Fruit fly (Drosophila melanogaster) whole organism, wandering third instar larva: ENCODE measurements around the gene CG7872.
A peak's percentile ranks its signal among the peaks of the same experiment; 100 is the strongest.

Experiments used
- Abd-B ChIP-seq: fragments of >200 bp; optimal IDR thresholded peaks from 2 replicates; lab custom pipeline; 2017; ENCODE audit warnings: missing biosample characterization, missing genetic modification characterization
- CG9705 ChIP-seq: fragments of 200-800 bp; sonication (Bioruptor generic); optimal IDR thresholded peaks from 2 replicates; lab custom pipeline; 2018; ENCODE audit warnings: missing biosample characterization, mild to moderate bottlenecking, missing genetic modification characterization
- Dif ChIP-seq: fragments of 200-275, 200-300 bp; sonication (Bioruptor generic); optimal IDR thresholded peaks from 2 replicates; lab custom pipeline; 2018; ENCODE audit warnings: missing biosample characterization, missing genetic modification characterization; ENCODE audit not compliant: partially characterized antibody
- HLH106 ChIP-seq: fragments of 200-800 bp; optimal IDR thresholded peaks from 3 replicates; lab custom pipeline; 2019; ENCODE audit warnings: missing biosample characterization, mild to moderate bottlenecking, missing genetic modification characterization, moderate library complexity
- Hnf4 ChIP-seq: fragments of 200-800 bp; sonication (Bioruptor generic); optimal IDR thresholded peaks from 2 replicates; lab custom pipeline; 2016; ENCODE audit warnings: missing biosample characterization, mild to moderate bottlenecking, missing genetic modification characterization
- Hr83 ChIP-seq: fragments of 200-300 bp; sonication (Bioruptor generic); optimal IDR thresholded peaks from 2 replicates; lab custom pipeline; 2016; ENCODE audit warnings: missing biosample characterization, mild to moderate bottlenecking, missing genetic modification characterization, moderate library complexity; ENCODE audit not compliant: poor library complexity, severe bottlenecking
- Jra ChIP-seq: sonication (Bioruptor generic); optimal IDR thresholded peaks from 2 replicates; lab custom pipeline; 2016; ENCODE audit warnings: missing biosample characterization, missing genetic modification characterization
- Mio ChIP-seq: sonication (Bioruptor generic); optimal IDR thresholded peaks from 2 replicates; lab custom pipeline; 2016; ENCODE audit warnings: missing biosample characterization, missing genetic modification characterization
- Myc ChIP-seq: fragments of >200 bp; optimal IDR thresholded peaks from 2 replicates; lab custom pipeline; 2017
- OdsH ChIP-seq: fragments of 200-800 bp; sonication (Bioruptor generic); optimal IDR thresholded peaks from 2 replicates; lab custom pipeline; 2016; ENCODE audit warnings: missing biosample characterization, mild to moderate bottlenecking, missing genetic modification characterization
- Sp1 ChIP-seq: fragments of 200-800 bp; sonication (Bioruptor generic); optimal IDR thresholded peaks from 3 replicates; lab custom pipeline; 2019; ENCODE audit warnings: missing biosample characterization, mild to moderate bottlenecking, missing genetic modification characterization, moderate library complexity
- br ChIP-seq: fragments of 200-800 bp; sonication (Bioruptor generic); optimal IDR thresholded peaks from 2 replicates; lab custom pipeline; 2016; ENCODE audit warnings: missing biosample characterization, missing genetic modification characterization
- brk ChIP-seq: fragments of 200-800 bp; sonication (Bioruptor generic); optimal IDR thresholded peaks from 2 replicates; lab custom pipeline; 2016; ENCODE audit warnings: missing biosample characterization, mild to moderate bottlenecking, missing genetic modification characterization
- dl ChIP-seq, 2 experiments: fragments of 175-275, 200-275 bp in 1 of 2; fragments of 200-275 bp in 1 of 2; sonication (Bioruptor generic); optimal IDR thresholded peaks; lab custom pipeline; 2018; ENCODE audit warnings: mild to moderate bottlenecking in 2 of 2, missing biosample characterization in 2 of 2, missing genetic modification characterization in 2 of 2, moderate library complexity in 2 of 2; ENCODE audit not compliant: partially characterized antibody in 2 of 2, insufficient read depth in 1 of 2
- dmrt93B ChIP-seq: fragments of 200-800 bp; sonication (Bioruptor generic); optimal IDR thresholded peaks from 2 replicates; lab custom pipeline; 2018; ENCODE audit warnings: missing biosample characterization, mild to moderate bottlenecking, missing genetic modification characterization
- dsf ChIP-seq: sonication (Bioruptor generic); optimal IDR thresholded peaks from 2 replicates; lab custom pipeline; 2016; ENCODE audit warnings: missing biosample characterization, missing genetic modification characterization, borderline replicate concordance
- foxo ChIP-seq, 2 experiments: fragments of 200-800 bp; sonication (Bioruptor generic); optimal IDR thresholded peaks; 2 replicates in 1 of 2; 3 replicates in 1 of 2; lab custom pipeline; 2016 to 2017; ENCODE audit warnings: missing biosample characterization in 2 of 2, missing genetic modification characterization in 2 of 2
- fru ChIP-seq: fragments of 200-800 bp; sonication (Bioruptor generic); optimal IDR thresholded peaks from 3 replicates; lab custom pipeline; 2016; ENCODE audit warnings: missing biosample characterization, mild to moderate bottlenecking, missing genetic modification characterization
- h ChIP-seq: fragments of 200-800 bp; sonication (Bioruptor generic); optimal IDR thresholded peaks from 3 replicates; lab custom pipeline; 2016; ENCODE audit warnings: missing biosample characterization, mild to moderate bottlenecking, missing genetic modification characterization
- jim ChIP-seq: fragments of 175-275, 200-325 bp; sonication (Bioruptor generic); optimal IDR thresholded peaks from 2 replicates; lab custom pipeline; 2016; ENCODE audit warnings: missing biosample characterization, mild to moderate bottlenecking, missing genetic modification characterization
- lola ChIP-seq: fragments of >200 bp; optimal IDR thresholded peaks from 2 replicates; lab custom pipeline; 2017; ENCODE audit warnings: missing biosample characterization, missing genetic modification characterization
- pan ChIP-seq: fragments of >200 bp; optimal IDR thresholded peaks from 2 replicates; lab custom pipeline; 2017
- psq ChIP-seq: fragments of 200-800 bp; sonication (Bioruptor generic); optimal IDR thresholded peaks from 3 replicates; lab custom pipeline; 2017; ENCODE audit warnings: missing biosample characterization, mild to moderate bottlenecking, missing genetic modification characterization, moderate library complexity
- rgr ChIP-seq: fragments of 200-800 bp; sonication (Bioruptor generic); optimal IDR thresholded peaks from 3 replicates; lab custom pipeline; 2016; ENCODE audit warnings: missing biosample characterization, mild to moderate bottlenecking, missing genetic modification characterization
- sage ChIP-seq: fragments of 200-800 bp; sonication (Bioruptor generic); optimal IDR thresholded peaks from 2 replicates; lab custom pipeline; 2016; ENCODE audit warnings: missing biosample characterization, mild to moderate bottlenecking, missing genetic modification characterization
- sv ChIP-seq: fragments of 200-800 bp; sonication (Bioruptor generic); optimal IDR thresholded peaks from 3 replicates; lab custom pipeline; 2016; ENCODE audit warnings: missing biosample characterization, missing genetic modification characterization
- tai ChIP-seq: sonication (Bioruptor generic); optimal IDR thresholded peaks from 2 replicates; lab custom pipeline; 2016; ENCODE audit warnings: missing biosample characterization, missing genetic modification characterization
- usp ChIP-seq: fragments of >200 bp; optimal IDR thresholded peaks from 2 replicates; lab custom pipeline; 2017; ENCODE audit warnings: missing biosample characterization, missing genetic modification characterization
- woc ChIP-seq: sonication (Bioruptor generic); optimal IDR thresholded peaks from 2 replicates; lab custom pipeline; 2016; ENCODE audit warnings: missing biosample characterization, mild to moderate bottlenecking, missing genetic modification characterization

CG7872 gene

DNA sequence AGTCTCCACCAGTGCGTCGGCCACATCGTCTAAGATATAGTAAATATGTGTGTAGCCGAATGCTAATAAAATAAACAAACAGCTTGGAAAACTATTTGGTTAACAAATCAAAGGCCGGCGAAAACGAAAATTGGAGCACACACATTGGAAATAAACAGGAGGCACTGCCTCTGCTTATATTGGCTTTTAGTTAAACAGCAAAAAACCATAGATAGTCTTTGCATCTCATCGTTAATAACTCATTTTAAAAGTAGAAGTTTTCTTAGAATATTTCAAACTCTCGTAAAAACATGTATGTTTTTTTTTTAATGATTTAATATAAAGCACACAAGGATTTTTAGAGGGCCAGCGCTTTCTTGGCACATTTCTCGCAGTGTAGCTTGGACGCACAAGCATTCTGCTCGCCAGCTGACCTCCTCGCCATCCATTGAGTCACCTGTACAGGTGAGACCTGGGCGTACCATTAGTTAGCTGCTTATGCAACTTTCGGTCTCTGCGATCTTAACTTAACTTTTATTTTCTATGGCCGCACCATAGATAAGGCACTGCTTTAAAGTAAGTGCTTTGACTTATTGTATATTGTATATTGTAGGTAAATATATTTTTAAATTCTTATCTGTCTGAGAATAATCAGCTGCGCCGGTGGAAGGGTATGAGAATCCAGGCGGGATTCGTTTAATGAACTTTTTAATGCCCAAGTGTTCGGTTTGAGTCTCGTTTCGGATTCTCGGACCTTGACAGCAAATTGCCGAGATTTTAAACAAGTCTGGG lies 13.9 kb downstream of the CG7872 start:
- TF ChIP-seq psq, result no peak
- TF ChIP-seq OdsH, result peak; percentile 4
- TF ChIP-seq CG9705 (GFP tag; lab: Kevin White, UChicago), result no peak
- no peak for TF ChIP-seq Jra (GFP tag; lab: Kevin White, UChicago)
- no peak for TF ChIP-seq lola (GFP tag; lab: Kevin White, UChicago)
- no peak for TF ChIP-seq sage
- peak; percentile 34 for TF ChIP-seq sv (GFP tag; lab: Kevin White, UChicago)
- TF ChIP-seq fru (GFP tag; lab: Kevin White, UChicago), result no peak
- no peak for TF ChIP-seq woc (GFP tag; lab: Kevin White, UChicago)
- TF ChIP-seq Dif (GFP tag; lab: Kevin White, UChicago), result no peak

DNA sequence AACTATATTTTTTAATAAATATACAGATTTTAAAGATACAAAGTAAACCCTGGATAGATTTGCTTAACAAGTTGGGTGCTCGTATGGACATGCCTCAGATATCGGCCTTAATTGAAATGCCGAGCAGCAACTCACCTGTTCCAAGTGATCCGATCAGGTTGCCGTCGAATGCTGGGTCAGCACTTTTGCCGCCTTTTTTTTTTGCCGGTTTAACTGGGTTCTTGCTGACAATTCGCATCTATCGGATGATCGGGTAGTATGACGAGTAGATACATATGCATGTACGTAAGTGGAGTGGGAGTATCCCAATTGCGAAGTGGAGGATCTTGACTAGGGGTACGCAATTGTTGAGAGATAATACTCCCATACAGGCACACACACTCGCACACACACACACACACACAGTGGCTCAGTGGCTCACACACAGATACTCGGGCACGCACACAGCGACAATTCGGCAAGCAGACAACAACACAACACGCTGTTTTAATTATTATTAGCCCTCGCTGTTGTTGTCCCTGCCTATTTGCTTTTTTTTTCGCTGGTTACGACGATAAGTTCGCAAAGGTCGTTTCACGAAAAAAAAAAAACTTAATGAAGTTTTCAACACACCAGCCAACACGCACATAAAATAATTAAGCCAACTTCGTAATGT lies 14.9 kb downstream of the CG7872 start:
- no peak for TF ChIP-seq pan (lab: Kevin White, UChicago)
- TF ChIP-seq Hr83, result peak; percentile 9

DNA sequence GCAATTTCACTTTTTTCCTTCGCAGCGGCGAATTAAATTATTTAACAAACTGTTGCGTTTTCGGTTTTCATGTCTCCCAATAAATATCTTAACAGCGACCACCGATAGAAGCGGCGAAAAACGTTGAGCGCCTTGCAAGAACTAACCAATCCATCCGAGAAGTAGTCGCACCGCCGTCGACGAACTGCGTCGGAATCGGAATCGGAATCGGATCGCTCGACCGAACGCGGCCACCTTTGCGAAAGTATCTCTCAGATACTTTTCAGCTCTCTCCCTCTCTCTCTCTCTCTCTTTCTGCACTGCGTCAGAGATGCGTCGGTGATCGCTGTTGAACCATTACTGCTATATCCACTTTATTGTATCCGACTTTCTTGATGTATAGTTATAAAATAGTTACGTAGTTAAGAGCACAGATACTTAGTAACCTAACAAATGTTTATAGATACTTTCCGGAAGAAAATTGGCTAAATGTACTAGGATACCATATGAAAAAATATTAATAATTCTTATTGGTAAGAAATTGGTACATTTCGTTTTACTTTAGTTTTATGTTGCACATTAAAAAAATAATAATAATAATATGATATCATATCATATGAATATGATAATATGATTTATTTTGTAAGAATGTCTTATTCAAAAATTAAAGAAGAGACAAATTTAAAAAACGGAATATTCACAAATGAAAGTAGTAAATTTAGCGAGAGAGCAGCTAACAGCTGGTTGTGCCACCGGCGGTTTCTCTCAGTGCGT lies 15.6 kb downstream of the CG7872 start, which contains the start of gene Chsy:
Gene Chsy, minus strand, starts transcription at position 58 of the 753 bp plus-strand sequence.
- TF ChIP-seq dl (GFP tag; optimal IDR thresholded peaks at IDR 0.05; lab: Kevin White, UChicago; ENCODE audit: insufficient read depth in 1 of 2, partially characterized antibody in 2 of 2) (peak; percentile 40 to 90), HLH106 (tag; lab: Kevin White, UChicago) (peak; percentile 40), Myc (lab: Kevin White, UChicago) (peak; percentile 60), OdsH (peak; percentile 14), psq (peak; percentile 15), woc (GFP tag; lab: Kevin White, UChicago) (peak; percentile 31), Hr83 (peak; percentile 5), foxo (GFP tag; optimal IDR thresholded peaks at IDR 0.05; lab: Kevin White, UChicago) (no peak), CG9705 (GFP tag; lab: Kevin White, UChicago) (no peak), br (GFP tag; lab: Kevin White, UChicago) (peak; percentile 20), Sp1 (GFP tag; lab: Kevin White, UChicago) (peak; percentile 44), Mio (no peak), Dif (GFP tag; lab: Kevin White, UChicago) (peak; percentile 81)

DNA sequence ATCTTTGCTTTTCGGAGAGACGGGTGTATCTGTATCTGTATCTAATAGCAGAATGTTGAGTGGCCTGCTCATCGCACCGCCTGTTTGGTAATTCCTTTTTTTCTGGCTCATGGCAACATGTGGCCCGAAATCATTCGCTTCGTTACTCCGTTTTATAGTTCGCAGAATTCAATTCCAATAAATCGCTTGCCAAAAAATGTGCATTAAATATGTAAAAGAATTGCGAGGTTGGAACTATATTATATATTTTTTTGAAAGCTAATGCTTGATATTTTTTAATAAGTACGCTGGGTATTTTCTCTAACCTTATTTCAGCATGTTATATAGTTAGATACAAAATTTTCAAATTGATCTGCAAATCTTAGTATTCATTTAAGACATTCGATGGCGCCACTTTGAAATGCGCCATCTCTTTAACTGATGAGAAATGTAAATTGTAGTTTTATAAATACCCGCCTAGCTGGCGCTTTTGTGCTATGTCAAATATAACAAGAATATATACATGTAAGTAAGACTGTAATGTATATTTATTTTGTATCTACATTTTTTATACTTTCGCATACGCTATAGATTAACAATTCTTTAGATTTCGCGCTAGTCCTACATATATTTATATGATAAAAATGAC lies 16.3 kb downstream of the CG7872 start:
- TF ChIP-seq h (GFP tag; lab: Kevin White, UChicago) (peak; percentile 13), dmrt93B (GFP tag; lab: Kevin White, UChicago) (no peak), dl (GFP tag; optimal IDR thresholded peaks at IDR 0.05; lab: Kevin White, UChicago; ENCODE audit: insufficient read depth in 1 of 2, partially characterized antibody in 2 of 2) (no peak), dsf (GFP tag; lab: Kevin White, UChicago) (no peak), lola (GFP tag; lab: Kevin White, UChicago) (no peak), tai (GFP tag; lab: Kevin White, UChicago) (no peak), Sp1 (GFP tag; lab: Kevin White, UChicago) (no peak), jim (no peak), Hnf4 (GFP tag; lab: Kevin White, UChicago) (peak; percentile 32), foxo (GFP tag; optimal IDR thresholded peaks at IDR 0.05; lab: Kevin White, UChicago) (peak in 1 of 2 experiments; percentile 20), brk (GFP tag; lab: Kevin White, UChicago) (peak; percentile 28), HLH106 (tag; lab: Kevin White, UChicago) (peak; percentile 27), rgr (GFP tag; lab: Kevin White, UChicago) (peak; percentile 19), usp (GFP tag; lab: Kevin White, UChicago) (no peak), Myc (lab: Kevin White, UChicago) (peak; percentile 68), psq (no peak), Dif (GFP tag; lab: Kevin White, UChicago) (no peak), br (GFP tag; lab: Kevin White, UChicago) (no peak), CG9705 (GFP tag; lab: Kevin White, UChicago) (no peak), Abd-B (GFP tag; lab: Kevin White, UChicago) (no peak)
